Fruit fly (Drosophila melanogaster) whole organism, pupa: ENCODE data around the gene Oatp26F.

Experiments used
- CG13204 ChIP-seq: fragments of 200-800 bp; sonication (Bioruptor generic); optimal IDR thresholded peaks from 2 replicates; lab custom pipeline; 2018; ENCODE audit warnings: missing biosample characterization, mild to moderate bottlenecking, missing genetic modification characterization, moderate library complexity
- CG15710 ChIP-seq: fragments of 200-800 bp; sonication (Bioruptor generic); optimal IDR thresholded peaks from 2 replicates; lab custom pipeline; 2018; ENCODE audit warnings: missing biosample characterization, mild to moderate bottlenecking, missing genetic modification characterization, moderate library complexity
- CG32121 ChIP-seq: fragments of 200-800 bp; sonication (Bioruptor generic); IDR thresholded peaks from 2 replicates; pipeline ENCODE4 v1.3.6; 2022; ENCODE audit warnings: missing biosample characterization, missing genetic modification characterization
- CG34367 ChIP-seq: fragments of 200-800 bp; sonication (Bioruptor generic); optimal IDR thresholded peaks from 2 replicates; lab custom pipeline; 2018; ENCODE audit warnings: missing biosample characterization, mild to moderate bottlenecking, missing genetic modification characterization
- CG8301 ChIP-seq: fragments of 200-800 bp; sonication (Bioruptor generic); optimal IDR thresholded peaks from 2 replicates; lab custom pipeline; 2018; ENCODE audit warnings: missing biosample characterization, mild to moderate bottlenecking, missing genetic modification characterization
- D1 ChIP-seq: fragments of 200-800 bp; sonication (Bioruptor generic); optimal IDR thresholded peaks from 2 replicates; lab custom pipeline; 2018; ENCODE audit warnings: missing biosample characterization, mild to moderate bottlenecking, missing genetic modification characterization, moderate library complexity
- EcR ChIP-seq: fragments of 200-800 bp; sonication (Bioruptor generic); optimal IDR thresholded peaks from 3 replicates; lab custom pipeline; 2019; ENCODE audit warnings: missing biosample characterization, missing genetic modification characterization, mild to moderate bottlenecking, moderate library complexity, missing genetic modification reagents
- Ets98B ChIP-seq: fragments of 200-800 bp; sonication (Bioruptor generic); IDR thresholded peaks from 2 replicates; pipeline ENCODE4 v1.3.6; 2022; ENCODE audit warnings: missing biosample characterization, missing genetic modification characterization
- Pif1A ChIP-seq: fragments of 200-800 bp; sonication (Bioruptor generic); optimal IDR thresholded peaks from 3 replicates; lab custom pipeline; 2016; ENCODE audit warnings: missing biosample characterization, missing genetic modification characterization
- Snoo ChIP-seq: fragments of 200-800 bp; sonication (Bioruptor generic); optimal IDR thresholded peaks from 3 replicates; lab custom pipeline; 2017; ENCODE audit warnings: missing biosample characterization, mild to moderate bottlenecking, missing genetic modification characterization, inconsistent platforms
- fd96Ca ChIP-seq: fragments of 200-800 bp; sonication (Bioruptor generic); IDR thresholded peaks from 3 replicates; pipeline ENCODE4 v1.3.6; 2022; ENCODE audit warnings: missing biosample characterization, missing genetic modification characterization

dm6 chr2L:6676535-6676934, 44.3 kb upstream of the Oatp26F start, which contains the start of gene cort:
- no peak for TF ChIP-seq Pif1A (GFP tag; lab: Kevin White, UChicago)
- no peak for TF ChIP-seq CG13204 (GFP tag; lab: Kevin White, UChicago)
- no peak for TF ChIP-seq CG8301 (tag; lab: Kevin White, UChicago)
- TF ChIP-seq CG32121 (GFP tag; lab: Robert Waterston, UW), result no peak
- no peak for TF ChIP-seq CG34367 (tag; lab: Kevin White, UChicago)
- no peak for TF ChIP-seq Ets98B (GFP tag; lab: Robert Waterston, UW)
- TF ChIP-seq EcR (GFP tag; lab: Kevin White, UChicago), result no peak
- no peak for TF ChIP-seq D1 (tag; lab: Kevin White, UChicago)
- TF ChIP-seq Snoo (tag; lab: Kevin White, UChicago), result no peak
- no peak for TF ChIP-seq CG15710 (tag; lab: Kevin White, UChicago)
- no peak for TF ChIP-seq fd96Ca
